Fruit fly (Drosophila melanogaster) whole organism, embryonic: ENCODE data around the gene Snx27.

Source experiments
- Bgb ChIP-seq: fragments of 200-800 bp; sonication (Bioruptor generic); IDR thresholded peaks from 2 replicates; pipeline ENCODE4 v1.3.6; 2022; ENCODE audit warnings: missing biosample characterization, missing genetic modification characterization; ENCODE audit not compliant: partially characterized antibody
- CG10979 ChIP-seq: fragments of 200-800 bp; sonication (Bioruptor generic); optimal IDR thresholded peaks from 2 replicates; lab custom pipeline; 2018; ENCODE audit warnings: missing biosample characterization, mild to moderate bottlenecking, missing genetic modification characterization, moderate library complexity
- CG11247 ChIP-seq: fragments of 200-800 bp; sonication (Bioruptor generic); IDR thresholded peaks from 2 replicates; pipeline ENCODE4 v1.3.6; 2022; ENCODE audit warnings: missing biosample characterization, missing genetic modification characterization
- CG11504 ChIP-seq: fragments of 200-800 bp; sonication (Bioruptor generic); optimal IDR thresholded peaks from 3 replicates; lab custom pipeline; 2019; ENCODE audit warnings: missing biosample characterization, mild to moderate bottlenecking, missing genetic modification characterization, moderate library complexity
- CG12659 ChIP-seq: fragments of 200-800 bp; sonication (Bioruptor generic); optimal IDR thresholded peaks from 3 replicates; lab custom pipeline; 2017; ENCODE audit warnings: mild to moderate bottlenecking, missing biosample characterization, missing genetic modification reagents, missing genetic modification characterization
- CG13287 ChIP-seq: fragments of 200-800 bp; sonication (Bioruptor generic); IDR thresholded peaks from 2 replicates; pipeline ENCODE4 v1.3.6; 2022; ENCODE audit warnings: missing biosample characterization, missing genetic modification characterization; ENCODE audit not compliant: partially characterized antibody
- CG13624 ChIP-seq: fragments of 200-800 bp; sonication (Bioruptor generic); optimal IDR thresholded peaks from 2 replicates; lab custom pipeline; 2016; ENCODE audit warnings: missing biosample characterization, missing genetic modification characterization
- CG14710 ChIP-seq: fragments of 200-800 bp; sonication (Bioruptor generic); optimal IDR thresholded peaks from 3 replicates; lab custom pipeline; 2019; ENCODE audit warnings: missing biosample characterization, mild to moderate bottlenecking, missing genetic modification characterization, moderate library complexity
- CG15269 ChIP-seq: fragments of 200-800 bp; sonication (Bioruptor generic); optimal IDR thresholded peaks from 2 replicates; lab custom pipeline; 2018; ENCODE audit warnings: missing biosample characterization, mild to moderate bottlenecking, missing genetic modification characterization, moderate library complexity
- CG18619 ChIP-seq: fragments of 200-800 bp; sonication (Bioruptor generic); optimal IDR thresholded peaks from 3 replicates; lab custom pipeline; 2017; ENCODE audit warnings: missing biosample characterization, mild to moderate bottlenecking, missing genetic modification characterization
- CG2120 ChIP-seq: fragments of 200-800 bp; sonication (Bioruptor generic); optimal IDR thresholded peaks from 3 replicates; lab custom pipeline; 2016; ENCODE audit warnings: missing biosample characterization, missing genetic modification characterization
- CG3065 ChIP-seq: fragments of 200-800 bp; sonication (Bioruptor generic); optimal IDR thresholded peaks from 2 replicates; lab custom pipeline; 2016; ENCODE audit warnings: missing biosample characterization, missing genetic modification characterization
- CG6175 ChIP-seq: fragments of 200-800 bp; sonication (Bioruptor generic); IDR thresholded peaks from 3 replicates; pipeline ENCODE4 v1.3.6; 2022; ENCODE audit warnings: missing biosample characterization, missing genetic modification characterization
- CG7372 ChIP-seq: fragments of 200-800 bp; sonication (Bioruptor generic); IDR thresholded peaks from 2 replicates; pipeline ENCODE4 v1.3.6; 2022; ENCODE audit warnings: missing biosample characterization, missing genetic modification characterization
- CG7839 ChIP-seq: fragments of 200-800 bp; sonication (Bioruptor generic); optimal IDR thresholded peaks from 3 replicates; lab custom pipeline; 2018; ENCODE audit warnings: missing biosample characterization, mild to moderate bottlenecking, missing genetic modification characterization, moderate library complexity
- CG8281 ChIP-seq: fragments of 200-800 bp; sonication (Bioruptor generic); optimal IDR thresholded peaks from 2 replicates; lab custom pipeline; 2018; ENCODE audit warnings: missing biosample characterization, mild to moderate bottlenecking, missing genetic modification characterization, moderate library complexity
- CG8290 ChIP-seq, 3 experiments: fragments of 200-800 bp; sonication (Bioruptor generic); optimal IDR thresholded peaks; 2 replicates each; lab custom pipeline; 2016 to 2019; ENCODE audit warnings: missing biosample characterization in 3 of 3, missing genetic modification characterization in 3 of 3, mild to moderate bottlenecking in 2 of 3, moderate library complexity in 1 of 3
- CG9609 ChIP-seq: fragments of 200-800 bp; sonication (Bioruptor generic); optimal IDR thresholded peaks from 3 replicates; lab custom pipeline; 2016; ENCODE audit warnings: missing biosample characterization, missing genetic modification characterization
- CTCF ChIP-seq: fragments of 200-800 bp; sonication (Bioruptor generic); optimal IDR thresholded peaks from 2 replicates; lab custom pipeline; 2017; ENCODE audit warnings: missing biosample characterization, mild to moderate bottlenecking, missing genetic modification characterization, moderate library complexity
- D19A ChIP-seq: fragments of 200-800 bp; optimal IDR thresholded peaks from 3 replicates; lab custom pipeline; 2019; ENCODE audit warnings: missing biosample characterization, mild to moderate bottlenecking, missing genetic modification characterization, moderate library complexity
- Dll ChIP-seq: fragments of 200-800 bp; sonication (Bioruptor generic); IDR thresholded peaks from 4 replicates; pipeline ENCODE4 v1.3.6; 2022; ENCODE audit warnings: missing biosample characterization, missing genetic modification characterization; ENCODE audit not compliant: partially characterized antibody
- Dp ChIP-seq: fragments of 200-800 bp; sonication (Bioruptor generic); optimal IDR thresholded peaks from 2 replicates; lab custom pipeline; 2018; ENCODE audit warnings: missing biosample characterization, mild to moderate bottlenecking, missing genetic modification characterization, moderate library complexity
- E2f1 ChIP-seq: fragments of 200-800 bp; sonication (Bioruptor generic); IDR thresholded peaks from 2 replicates; pipeline ENCODE4 v1.3.6; 2022; ENCODE audit warnings: missing biosample characterization, missing genetic modification characterization
- E2f2 ChIP-seq: fragments of 200-800 bp; sonication (Bioruptor generic); IDR thresholded peaks from 2 replicates; pipeline ENCODE4 v1.3.6; 2022; ENCODE audit warnings: missing biosample characterization, missing genetic modification characterization
- Mad ChIP-seq: fragments of 200-800 bp; sonication (Bioruptor generic); optimal IDR thresholded peaks from 2 replicates; lab custom pipeline; 2016; ENCODE audit warnings: missing biosample characterization, missing genetic modification characterization
- Med ChIP-seq: fragments of 200-800 bp; sonication (Bioruptor generic); peaks from one replicate; lab custom pipeline; 2016; ENCODE audit warnings: missing biosample characterization, missing genetic modification characterization, mild to moderate bottlenecking, inconsistent platforms, moderate library complexity
- Meics ChIP-seq: fragments of 200-800 bp; sonication (Bioruptor generic); optimal IDR thresholded peaks from 2 replicates; lab custom pipeline; 2017; ENCODE audit warnings: missing biosample characterization, mild to moderate bottlenecking, missing genetic modification characterization
- Pdp1 ChIP-seq, 2 experiments: fragments of 200-800 bp; sonication (Bioruptor generic); optimal IDR thresholded peaks; 3 replicates each; lab custom pipeline; 2016; ENCODE audit warnings: missing biosample characterization in 2 of 2, missing genetic modification characterization in 2 of 2, mild to moderate bottlenecking in 1 of 2, moderate library complexity in 1 of 2
- Ptx1 ChIP-seq: fragments of 200-800 bp; sonication (Bioruptor generic); IDR thresholded peaks from 2 replicates; pipeline ENCODE4 v1.3.6; 2022; ENCODE audit warnings: missing biosample characterization, missing genetic modification characterization
- Six4 ChIP-seq: fragments of 200-800 bp; sonication (Bioruptor generic); optimal IDR thresholded peaks from 2 replicates; lab custom pipeline; 2016; ENCODE audit warnings: missing biosample characterization, missing genetic modification characterization
- Trl ChIP-seq, 3 experiments: fragments of >200 bp in 2 of 3; fragments of 200-800 bp in 1 of 3; sonication (Bioruptor generic) in 1 of 3; optimal IDR thresholded peaks; 2 replicates in 1 of 3; 3 replicates in 2 of 3; lab custom pipeline; 2016 to 2017; ENCODE audit warnings: missing biosample characterization in 1 of 3, missing genetic modification characterization in 1 of 3
- Xrp1 ChIP-seq: fragments of 200-800 bp; sonication (Bioruptor generic); IDR thresholded peaks from 2 replicates; pipeline ENCODE4 v1.3.6; 2022; ENCODE audit warnings: missing biosample characterization, missing genetic modification characterization
- ara ChIP-seq: fragments of 200-800 bp; sonication (Bioruptor generic); IDR thresholded peaks from 2 replicates; pipeline ENCODE4 v1.3.6; 2022; ENCODE audit warnings: missing biosample characterization, missing genetic modification characterization
- bcd ChIP-seq: fragments of 200-800 bp; sonication (Bioruptor generic); optimal IDR thresholded peaks from 2 replicates; lab custom pipeline; 2017; ENCODE audit warnings: missing biosample characterization, mild to moderate bottlenecking, missing genetic modification characterization
- cg ChIP-seq: fragments of 200-800 bp; sonication (Bioruptor generic); optimal IDR thresholded peaks from 3 replicates; lab custom pipeline; 2019; ENCODE audit warnings: missing biosample characterization, mild to moderate bottlenecking, missing genetic modification characterization, moderate library complexity
- chinmo ChIP-seq: fragments of 200-800 bp; sonication (Bioruptor generic); IDR thresholded peaks from 4 replicates; pipeline ENCODE4 v1.3.6; 2022; ENCODE audit warnings: missing biosample characterization, missing genetic modification characterization; ENCODE audit not compliant: partially characterized antibody
- ci ChIP-seq: fragments of 200-800 bp; sonication (Bioruptor generic); IDR thresholded peaks from 3 replicates; pipeline ENCODE4 v1.3.6; 2022; ENCODE audit warnings: missing biosample characterization, missing genetic modification characterization
- dan ChIP-seq: fragments of 200-800 bp; sonication (Bioruptor generic); IDR thresholded peaks from 2 replicates; pipeline ENCODE4 v1.3.6; 2022; ENCODE audit warnings: missing biosample characterization, missing genetic modification characterization
- exex ChIP-seq: fragments of 200-800 bp; sonication (Bioruptor generic); optimal IDR thresholded peaks from 4 replicates; lab custom pipeline; 2018; ENCODE audit warnings: missing biosample characterization, mild to moderate bottlenecking, missing genetic modification characterization, moderate library complexity
- kah ChIP-seq: fragments of 200-800 bp; sonication (Bioruptor generic); optimal IDR thresholded peaks from 2 replicates; lab custom pipeline; 2018; ENCODE audit warnings: missing biosample characterization, mild to moderate bottlenecking, missing genetic modification characterization
- otp ChIP-seq: fragments of 200-800 bp; sonication (Bioruptor generic); IDR thresholded peaks from 3 replicates; pipeline ENCODE4, ENCODE4 v1.3.6; 2022; ENCODE audit warnings: missing biosample characterization, missing genetic modification characterization
- ranshi ChIP-seq: fragments of 200-800 bp; sonication (Bioruptor generic); IDR thresholded peaks from 2 replicates; pipeline ENCODE4 v1.3.6; 2022; ENCODE audit warnings: missing biosample characterization, missing genetic modification characterization
- row ChIP-seq: fragments of 200-800 bp; sonication (Bioruptor generic); IDR thresholded peaks from 3 replicates; pipeline ENCODE4 v1.3.6; 2022; ENCODE audit warnings: missing biosample characterization, missing genetic modification characterization
- sc ChIP-seq, 3 experiments: fragments of >200 bp in 2 of 3; fragments of 200-800 bp in 1 of 3; sonication (Bioruptor generic) in 1 of 3; optimal IDR thresholded peaks; 2 replicates in 2 of 3; 3 replicates in 1 of 3; lab custom pipeline; 2017; ENCODE audit warnings: mild to moderate bottlenecking in 1 of 3, missing biosample characterization in 1 of 3, missing genetic modification characterization in 1 of 3, missing genetic modification reagents in 1 of 3
- sd ChIP-seq: fragments of 200-800 bp; sonication (Bioruptor generic); optimal IDR thresholded peaks from 3 replicates; lab custom pipeline; 2018; ENCODE audit warnings: missing biosample characterization, mild to moderate bottlenecking, missing genetic modification characterization, moderate library complexity
- sens ChIP-seq: fragments of 200-800 bp; sonication (Bioruptor generic); peaks from one replicate; lab custom pipeline; 2016; ENCODE audit warnings: missing biosample characterization, missing genetic modification characterization
- slbo ChIP-seq: fragments of 200-800 bp; sonication (Bioruptor generic); IDR thresholded peaks from 2 replicates; pipeline ENCODE4 v1.3.6; 2022; ENCODE audit warnings: missing biosample characterization, missing genetic modification characterization
- yki ChIP-seq: fragments of >200 bp; optimal IDR thresholded peaks from 3 replicates; lab custom pipeline; 2018

The Snx27 gene

dm6 chrX:5715455-5716227 is 22.2 kb downstream of the Snx27 start (continued):
- no peak for TF ChIP-seq CG8290 (GFP tag; optimal IDR thresholded peaks at IDR 0.05; lab: Kevin White, UChicago)
- TF ChIP-seq CG8290 (tag; optimal IDR thresholded peaks at IDR 0.05; lab: Kevin White, UChicago) = peak in 1 of 2 experiments; percentile 23
- no peak for TF ChIP-seq D19A (tag; lab: Kevin White, UChicago)
- no peak for TF ChIP-seq CG14710 (tag; lab: Kevin White, UChicago)
- peak; percentile 4 for TF ChIP-seq Meics (GFP tag; lab: Kevin White, UChicago)
- TF ChIP-seq CG10979 (tag; lab: Kevin White, UChicago) = peak; percentile 50
- TF ChIP-seq CG9609 = no peak
- no peak for TF ChIP-seq Mad
- TF ChIP-seq CG15269 (tag; lab: Kevin White, UChicago) = peak; percentile 19
- peak in 1 of 2 experiments; percentile 18 for TF ChIP-seq Pdp1 (GFP tag; optimal IDR thresholded peaks at IDR 0.05; lab: Kevin White, UChicago)
- 0 out of 2 replicates have a peak, but pooled peaks have one; percentile 12 for TF ChIP-seq Ptx1 (GFP tag; lab: Robert Waterston, UW)
- peak; percentile 98 for TF ChIP-seq CG7372
- no peak for TF ChIP-seq CG12659 (GFP tag; lab: Kevin White, UChicago)
- peak; percentile 11 for TF ChIP-seq cg (GFP tag; lab: Kevin White, UChicago)
- peak; percentile 19 for TF ChIP-seq CG7839 (tag; lab: Kevin White, UChicago)
- TF ChIP-seq CTCF (GFP tag; lab: Kevin White, UChicago) = peak; percentile 27
- peak in 1 of 2 experiments; percentile 17 for TF ChIP-seq Trl (optimal IDR thresholded peaks at IDR 0.05; lab: Kevin White, UChicago)
- no peak for TF ChIP-seq Trl (GFP tag; optimal IDR thresholded peaks at IDR 0.05; lab: Kevin White, UChicago)
- TF ChIP-seq Dp (GFP tag; lab: Kevin White, UChicago) = no peak
- TF ChIP-seq slbo (GFP tag; lab: Robert Waterston, UW) = peak; percentile 26; the same call in 1 of the 2 replicates
- no peak for TF ChIP-seq sc (optimal IDR thresholded peaks at IDR 0.05; lab: Kevin White, UChicago)
- no peak for TF ChIP-seq sc (GFP tag; optimal IDR thresholded peaks at IDR 0.05; lab: Kevin White, UChicago)
- no peak for TF ChIP-seq bcd (GFP tag; lab: Kevin White, UChicago)
- peak; percentile 25 for TF ChIP-seq CG3065 (GFP tag; lab: Kevin White, UChicago)
- 0 out of 3 replicates have a peak, but pooled peaks have one; percentile 34 for TF ChIP-seq otp
- no peak for TF ChIP-seq CG18619 (GFP tag; lab: Kevin White, UChicago)
- TF ChIP-seq CG13624 (GFP tag; lab: Kevin White, UChicago) = peak; percentile 20
- TF ChIP-seq ranshi (GFP tag; lab: Robert Waterston, UW) = no peak
- TF ChIP-seq ci = peak; percentile 13; the same call in 1 of the 3 replicates
- peak; percentile 73 for TF ChIP-seq sens (GFP tag; lab: Kevin White, UChicago)
- TF ChIP-seq CG13287 = peak; percentile 42; the same call in 1 of the 2 replicates
- no peak for TF ChIP-seq Dll (GFP tag; lab: Robert Waterston, UW)
- TF ChIP-seq exex = peak; percentile 24
- TF ChIP-seq Bgb (GFP tag; lab: Robert Waterston, UW) = peak; percentile 7; the same call in 1 of the 2 replicates
- peak; percentile 34 for TF ChIP-seq CG2120 (GFP tag; lab: Kevin White, UChicago)
- peak; percentile 87 for TF ChIP-seq CG8281 (tag; lab: Kevin White, UChicago)
- peak; percentile 47 for TF ChIP-seq row (GFP tag; lab: Robert Waterston, UW)
- no peak for TF ChIP-seq yki
- no peak for TF ChIP-seq kah (GFP tag; lab: Kevin White, UChicago)
- no peak for TF ChIP-seq dan (GFP tag; lab: Robert Waterston, UW)
- 0 out of 4 replicates have a peak, but pooled peaks have one; percentile 56 for TF ChIP-seq chinmo (GFP tag; lab: Robert Waterston, UW)
- no peak for TF ChIP-seq ara (GFP tag; lab: Robert Waterston, UW)
- TF ChIP-seq E2f2 = 0 out of 2 replicates have a peak, but pooled peaks have one; percentile 22
- peak; percentile 70 for TF ChIP-seq Med (GFP tag; lab: Kevin White, UChicago)
- TF ChIP-seq CG6175 (GFP tag; lab: Robert Waterston, UW) = no peak
- peak; percentile 19 for TF ChIP-seq CG11504 (tag; lab: Kevin White, UChicago)
- no peak for TF ChIP-seq Six4 (GFP tag; lab: Kevin White, UChicago)
- TF ChIP-seq Xrp1 (GFP tag; lab: Robert Waterston, UW) = peak; percentile 19; the same call in 1 of the 2 replicates
- TF ChIP-seq sd (tag; lab: Kevin White, UChicago) = peak; percentile 3
- TF ChIP-seq E2f1 = 0 out of 2 replicates have a peak, but pooled peaks have one; percentile 14
- TF ChIP-seq CG11247 (GFP tag; lab: Robert Waterston, UW) = no peak
